Fruit fly (Drosophila melanogaster) whole organism, embryonic: ENCODE data around the gene CG14153.

Experiments used
- BEAF-32 ChIP-seq: fragments of 200-800 bp; sonication (Bioruptor generic); optimal IDR thresholded peaks from 3 replicates; lab custom pipeline; 2017; ENCODE audit warnings: missing biosample characterization, missing genetic modification characterization, mild to moderate bottlenecking, moderate library complexity, missing genetic modification reagents
- Bdp1 ChIP-seq: fragments of 200-800 bp; sonication (Bioruptor generic); optimal IDR thresholded peaks from 3 replicates; lab custom pipeline; 2016; ENCODE audit warnings: missing biosample characterization, missing genetic modification characterization
- CG10462 ChIP-seq: fragments of 200-800 bp; sonication (Bioruptor generic); optimal IDR thresholded peaks from 2 replicates; lab custom pipeline; 2016; ENCODE audit warnings: missing biosample characterization, missing genetic modification characterization
- CG10565 ChIP-seq: fragments of 200-800 bp; sonication (Bioruptor generic); optimal IDR thresholded peaks from 3 replicates; lab custom pipeline; 2016; ENCODE audit warnings: missing biosample characterization, mild to moderate bottlenecking, missing genetic modification characterization
- CG10979 ChIP-seq: fragments of 200-800 bp; sonication (Bioruptor generic); optimal IDR thresholded peaks from 2 replicates; lab custom pipeline; 2018; ENCODE audit warnings: missing biosample characterization, mild to moderate bottlenecking, missing genetic modification characterization, moderate library complexity
- CG11695 ChIP-seq: fragments of 200-800 bp; sonication (Bioruptor generic); IDR thresholded peaks from 3 replicates; pipeline ENCODE4 v1.3.6; 2022; ENCODE audit warnings: missing biosample characterization, missing genetic modification characterization
- CG12236 ChIP-seq: fragments of 200-800 bp; sonication (Bioruptor generic); optimal IDR thresholded peaks from 2 replicates; lab custom pipeline; 2016; ENCODE audit warnings: missing biosample characterization, missing genetic modification characterization
- CG13424 ChIP-seq: fragments of 200-800 bp; sonication (Bioruptor generic); optimal IDR thresholded peaks from 2 replicates; lab custom pipeline; 2019; ENCODE audit warnings: missing biosample characterization, mild to moderate bottlenecking, missing genetic modification characterization, moderate library complexity
- CG13624 ChIP-seq: fragments of 200-800 bp; sonication (Bioruptor generic); optimal IDR thresholded peaks from 2 replicates; lab custom pipeline; 2016; ENCODE audit warnings: missing biosample characterization, missing genetic modification characterization
- CG15011 ChIP-seq: fragments of 200-800 bp; sonication (Bioruptor generic); optimal IDR thresholded peaks from 3 replicates; lab custom pipeline; 2018; ENCODE audit warnings: missing biosample characterization, mild to moderate bottlenecking, missing genetic modification characterization
- CG15479 ChIP-seq: fragments of 200-800 bp; sonication (Bioruptor generic); optimal IDR thresholded peaks from 3 replicates; lab custom pipeline; 2019; ENCODE audit warnings: missing biosample characterization, mild to moderate bottlenecking, missing genetic modification characterization, moderate library complexity
- CG17186 ChIP-seq: fragments of 200-800 bp; sonication (Bioruptor generic); optimal IDR thresholded peaks from 3 replicates; lab custom pipeline; 2017; ENCODE audit warnings: missing biosample characterization, missing genetic modification reagents, missing genetic modification characterization
- CG30020 ChIP-seq: fragments of 200-800 bp; optimal IDR thresholded peaks from 2 replicates; lab custom pipeline; 2019; ENCODE audit warnings: missing biosample characterization, mild to moderate bottlenecking, missing genetic modification characterization, moderate library complexity
- CG30403 ChIP-seq: fragments of 200-800 bp; sonication (Bioruptor generic); optimal IDR thresholded peaks from 3 replicates; lab custom pipeline; 2016; ENCODE audit warnings: missing biosample characterization, missing genetic modification characterization
- CG33213 ChIP-seq: fragments of 200-800 bp; sonication (Bioruptor generic); optimal IDR thresholded peaks from 3 replicates; lab custom pipeline; 2016; ENCODE audit warnings: missing biosample characterization, missing genetic modification characterization
- CG6254 ChIP-seq: fragments of 200-800 bp; sonication (Bioruptor generic); optimal IDR thresholded peaks from 3 replicates; lab custom pipeline; 2017; ENCODE audit warnings: mild to moderate bottlenecking, missing biosample characterization, missing genetic modification reagents, missing genetic modification characterization
- CG7357 ChIP-seq: fragments of 200-800 bp; sonication (Bioruptor generic); IDR thresholded peaks from 3 replicates; pipeline ENCODE4 v1.3.6; 2022; ENCODE audit warnings: missing biosample characterization, missing genetic modification characterization
- CG7745 ChIP-seq: fragments of 200-800 bp; sonication (Bioruptor generic); optimal IDR thresholded peaks from 2 replicates; lab custom pipeline; 2018; ENCODE audit warnings: missing biosample characterization, mild to moderate bottlenecking, missing genetic modification characterization, moderate library complexity
- CG8765 ChIP-seq: fragments of 200-800 bp; sonication (Bioruptor generic); IDR thresholded peaks from 2 replicates; pipeline ENCODE4 v1.3.6; 2022; ENCODE audit warnings: missing biosample characterization, missing genetic modification characterization
- CG9817 ChIP-seq: fragments of 200-800 bp; sonication (Bioruptor generic); optimal IDR thresholded peaks from 2 replicates; lab custom pipeline; 2018; ENCODE audit warnings: missing biosample characterization, mild to moderate bottlenecking, missing genetic modification characterization, moderate library complexity
- H2.0 ChIP-seq: fragments of 200-800 bp; sonication (Bioruptor generic); IDR thresholded peaks from 2 replicates; pipeline ENCODE4 v1.3.6; 2022; ENCODE audit warnings: missing biosample characterization, missing genetic modification characterization
- Hsf ChIP-seq: fragments of 200-800 bp; sonication (Bioruptor generic); optimal IDR thresholded peaks from 3 replicates; lab custom pipeline; 2016; ENCODE audit warnings: missing biosample characterization, missing genetic modification characterization
- Lpt ChIP-seq: fragments of >200 bp; optimal IDR thresholded peaks from 2 replicates; lab custom pipeline; 2018; ENCODE audit warnings: missing biosample characterization, missing genetic modification characterization
- Opbp ChIP-seq: fragments of 200-800 bp; sonication (Bioruptor generic); IDR thresholded peaks from 3 replicates; pipeline ENCODE4 v1.3.6; 2022; ENCODE audit warnings: missing biosample characterization, missing genetic modification characterization; ENCODE audit not compliant: partially characterized antibody
- Poxn ChIP-seq: fragments of 200-800 bp; sonication (Bioruptor generic); IDR thresholded peaks from 2 replicates; pipeline ENCODE4 v1.3.6; 2022; ENCODE audit warnings: missing biosample characterization, missing genetic modification characterization
- Scr ChIP-seq: fragments of 200-800 bp; sonication (Bioruptor generic); IDR thresholded peaks from 2 replicates; pipeline ENCODE4 v1.3.6; 2022; ENCODE audit warnings: missing biosample characterization, missing genetic modification characterization; ENCODE audit not compliant: partially characterized antibody
- Sry-β ChIP-seq: fragments of 200-800 bp; sonication (Bioruptor generic); optimal IDR thresholded peaks from 2 replicates; lab custom pipeline; 2018; ENCODE audit warnings: missing biosample characterization, mild to moderate bottlenecking, missing genetic modification characterization, moderate library complexity
- bab2 ChIP-seq: fragments of 200-800 bp; sonication (Bioruptor generic); optimal IDR thresholded peaks from 2 replicates; lab custom pipeline; 2016; ENCODE audit warnings: missing biosample characterization, missing genetic modification characterization
- chinmo ChIP-seq: fragments of 200-800 bp; sonication (Bioruptor generic); IDR thresholded peaks from 4 replicates; pipeline ENCODE4 v1.3.6; 2022; ENCODE audit warnings: missing biosample characterization, missing genetic modification characterization; ENCODE audit not compliant: partially characterized antibody
- chn ChIP-seq: fragments of 200-800 bp; sonication (Bioruptor generic); optimal IDR thresholded peaks from 2 replicates; lab custom pipeline; 2016; ENCODE audit warnings: missing biosample characterization, missing genetic modification characterization
- dati ChIP-seq: fragments of 200-800 bp; sonication (Bioruptor generic); IDR thresholded peaks from 2 replicates; pipeline ENCODE4 v1.3.6; 2022; ENCODE audit warnings: missing biosample characterization, missing genetic modification characterization
- disco-r ChIP-seq: fragments of 200-800 bp; sonication (Bioruptor generic); optimal IDR thresholded peaks from 2 replicates; lab custom pipeline; 2016; ENCODE audit warnings: missing biosample characterization, missing genetic modification characterization
- ems ChIP-seq: fragments of 200-800 bp; sonication (Bioruptor generic); optimal IDR thresholded peaks from 3 replicates; lab custom pipeline; 2016; ENCODE audit warnings: missing biosample characterization, missing genetic modification characterization
- gcm ChIP-seq: fragments of 200-800 bp; sonication (Bioruptor generic); optimal IDR thresholded peaks from 2 replicates; lab custom pipeline; 2019; ENCODE audit warnings: missing biosample characterization, mild to moderate bottlenecking, missing genetic modification characterization, moderate library complexity
- ham ChIP-seq: fragments of 200-800 bp; sonication (Bioruptor generic); IDR thresholded peaks from 2 replicates; pipeline ENCODE4 v1.3.6; 2022; ENCODE audit warnings: missing biosample characterization, missing genetic modification characterization
- hkb ChIP-seq, 2 experiments: fragments of 200-800 bp in 1 of 2; fragments of >200 bp in 1 of 2; sonication (Bioruptor generic) in 1 of 2; IDR thresholded peaks in 1 of 2; optimal IDR thresholded peaks in 1 of 2; 2 replicates each; pipeline versions ENCODE4 v1.3.6 to Lab custom; 2017 to 2022; ENCODE audit warnings: missing biosample characterization in 1 of 2, missing genetic modification characterization in 1 of 2
- mld ChIP-seq: fragments of 200-800 bp; sonication (Bioruptor generic); IDR thresholded peaks from 3 replicates; pipeline ENCODE4 v1.3.6; 2022; ENCODE audit warnings: missing biosample characterization, missing genetic modification characterization; ENCODE audit not compliant: partially characterized antibody
- nau ChIP-seq: fragments of 200-800 bp; sonication (Bioruptor generic); optimal IDR thresholded peaks from 3 replicates; lab custom pipeline; 2017; ENCODE audit warnings: missing biosample characterization, mild to moderate bottlenecking, missing genetic modification characterization, missing genetic modification reagents
- nerfin-2 ChIP-seq: fragments of 200-800 bp; sonication (Bioruptor generic); IDR thresholded peaks from 2 replicates; pipeline ENCODE4 v1.3.6; 2022; ENCODE audit warnings: missing biosample characterization, missing genetic modification characterization; ENCODE audit not compliant: partially characterized antibody
- oc ChIP-seq: fragments of 200-800 bp; sonication (Bioruptor generic); optimal IDR thresholded peaks from 2 replicates; lab custom pipeline; 2018; ENCODE audit warnings: missing biosample characterization, mild to moderate bottlenecking, missing genetic modification characterization, moderate library complexity
- otp ChIP-seq: fragments of 200-800 bp; sonication (Bioruptor generic); IDR thresholded peaks from 3 replicates; pipeline ENCODE4, ENCODE4 v1.3.6; 2022; ENCODE audit warnings: missing biosample characterization, missing genetic modification characterization
- peb ChIP-seq: fragments of 200-800 bp; sonication (Bioruptor generic); IDR thresholded peaks from 2 replicates; pipeline ENCODE4 v1.3.6; 2022; ENCODE audit warnings: missing biosample characterization, missing genetic modification characterization
- pfk ChIP-seq: fragments of 200-800 bp; sonication (Bioruptor generic); optimal IDR thresholded peaks from 2 replicates; lab custom pipeline; 2018; ENCODE audit warnings: missing biosample characterization, mild to moderate bottlenecking, missing genetic modification characterization, moderate library complexity
- pnt ChIP-seq: fragments of 200-800 bp; sonication (Bioruptor generic); optimal IDR thresholded peaks from 3 replicates; lab custom pipeline; 2016; ENCODE audit warnings: missing biosample characterization, missing genetic modification characterization
- pzg ChIP-seq: fragments of 200-800 bp; sonication (Bioruptor generic); optimal IDR thresholded peaks from 3 replicates; lab custom pipeline; 2018; ENCODE audit warnings: missing biosample characterization, mild to moderate bottlenecking, missing genetic modification characterization, moderate library complexity
- sima ChIP-seq: fragments of 200-800 bp; sonication (Bioruptor generic); optimal IDR thresholded peaks from 2 replicates; lab custom pipeline; 2016; ENCODE audit warnings: missing biosample characterization, missing genetic modification characterization
- trh ChIP-seq: fragments of 200-800 bp; sonication (Bioruptor generic); optimal IDR thresholded peaks from 2 replicates; lab custom pipeline; 2016; ENCODE audit warnings: missing biosample characterization, missing genetic modification characterization
- z ChIP-seq: fragments of 200-800 bp; sonication (Bioruptor generic); IDR thresholded peaks from 3 replicates; pipeline ENCODE4 v1.3.6; 2022; ENCODE audit warnings: missing biosample characterization, missing genetic modification characterization
- zen2 ChIP-seq: fragments of 200-800 bp; sonication (Bioruptor generic); IDR thresholded peaks from 3 replicates; pipeline ENCODE4 v1.3.6; 2022; ENCODE audit warnings: missing biosample characterization, missing genetic modification characterization; ENCODE audit not compliant: partially characterized antibody

Gene CG14153

DNA sequence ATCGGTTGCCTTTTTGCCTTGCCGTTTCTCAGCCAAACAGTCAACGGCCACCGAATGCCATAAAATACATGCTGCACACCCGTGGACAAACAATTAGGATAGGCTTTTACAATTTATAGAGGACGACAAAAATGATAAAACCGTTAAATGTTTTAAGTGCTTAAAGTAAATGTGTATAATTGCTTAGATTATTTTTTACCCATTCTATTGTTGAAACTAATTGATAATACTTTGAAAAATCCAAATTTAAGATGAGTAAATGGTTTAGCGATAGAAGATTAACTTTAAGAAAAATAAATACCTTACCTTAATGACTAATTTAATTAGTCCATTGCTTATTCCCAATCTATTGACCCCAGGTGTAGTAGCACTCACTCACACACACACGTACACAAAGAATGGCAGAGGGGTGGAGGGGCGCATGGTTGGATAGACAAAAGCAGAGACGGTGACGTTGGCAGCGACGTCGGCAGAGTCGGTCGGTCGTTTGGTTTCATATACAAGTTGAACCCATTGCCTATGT lies 35.3 kb downstream of the CG14153 start (continued):
- TF ChIP-seq mld (GFP tag; lab: Robert Waterston, UW) (no peak), hkb (optimal IDR thresholded peaks at IDR 0.05; lab: Kevin White, UChicago) (no peak), hkb (GFP tag; IDR thresholded peaks at IDR 0.05; lab: Robert Waterston, UW) (peak; percentile 95), CG12236 (GFP tag; lab: Kevin White, UChicago) (peak; percentile 67), z (peak; percentile 69; the same call in 1 of the 3 replicates), otp (GFP tag; lab: Robert Waterston, UW) (peak; percentile 76), CG17186 (GFP tag; lab: Kevin White, UChicago) (peak; percentile 2), CG30403 (GFP tag; lab: Kevin White, UChicago) (peak; percentile 98), ham (GFP tag; lab: Robert Waterston, UW) (peak; percentile 69; the same call in 1 of the 2 replicates), pzg (GFP tag; lab: Kevin White, UChicago) (peak; percentile 7), CG11695 (peak; percentile 98), trh (peak; percentile 85), CG6254 (GFP tag; lab: Kevin White, UChicago) (peak; percentile 89), BEAF-32 (GFP tag; lab: Kevin White, UChicago) (peak; percentile 6), disco-r (peak; percentile 91), Hsf (GFP tag; lab: Kevin White, UChicago) (peak; percentile 93), zen2 (GFP tag; lab: Robert Waterston, UW) (no peak), CG7745 (peak; percentile 22), nerfin-2 (GFP tag; lab: Robert Waterston, UW) (no peak), ems (GFP tag; lab: Kevin White, UChicago) (peak; percentile 89), Bdp1 (peak; percentile 68), pfk (GFP tag; lab: Kevin White, UChicago) (peak; percentile 20), Sry-β (GFP tag; lab: Kevin White, UChicago) (peak; percentile 61), CG10565 (peak; percentile 40), CG10979 (tag; lab: Kevin White, UChicago) (peak; percentile 95), CG13624 (GFP tag; lab: Kevin White, UChicago) (peak; percentile 91), CG7357 (GFP tag; lab: Robert Waterston, UW) (peak; percentile 92), chinmo (GFP tag; lab: Robert Waterston, UW) (peak; percentile 93), dati (peak; percentile 76; the same call in 1 of the 2 replicates), CG9817 (tag; lab: Kevin White, UChicago) (peak; percentile 95), sima (GFP tag; lab: Kevin White, UChicago) (peak; percentile 79), H2.0 (GFP tag; lab: Robert Waterston, UW) (peak; percentile 87), CG13424 (tag; lab: Kevin White, UChicago) (peak; percentile 96), CG30020 (tag; lab: Kevin White, UChicago) (peak; percentile 83), nau (GFP tag; lab: Kevin White, UChicago) (peak; percentile 95), bab2 (GFP tag; lab: Kevin White, UChicago) (peak; percentile 88), peb (peak; percentile 95), CG33213 (peak; percentile 67), pnt (GFP tag; lab: Kevin White, UChicago) (peak; percentile 91), chn (GFP tag; lab: Kevin White, UChicago) (peak; percentile 87), Poxn (GFP tag; lab: Robert Waterston, UW) (peak; percentile 86), oc (peak; percentile 92), CG10462 (GFP tag; lab: Kevin White, UChicago) (peak; percentile 80), gcm (GFP tag; lab: Kevin White, UChicago) (peak; percentile 98), CG15479 (GFP tag; lab: Kevin White, UChicago) (peak; percentile 62), CG8765 (GFP tag; lab: Robert Waterston, UW) (peak; percentile 81), Lpt (no peak), CG15011 (GFP tag; lab: Kevin White, UChicago) (peak; percentile 94), Opbp (GFP tag; lab: Robert Waterston, UW) (no peak), Scr (GFP tag; lab: Robert Waterston, UW) (0 out of 2 replicates have a peak, but pooled peaks have one; percentile 13)
